Worm (Caenorhabditis elegans): ENCODE data around the gene T27F7.12.

Gene T27F7.12

ce11 chrII:4942829-4943228 is 47.1 kb upstream of the T27F7.12 start:
- TF ChIP-seq blmp-1 (tag; optimal IDR thresholded peaks at IDR 0.05) (no peak), ztf-11 (tag; optimal IDR thresholded peaks at IDR 0.05) (no peak), ceh-39 (tag; optimal IDR thresholded peaks at IDR 0.05) (no peak), pha-4 (tag; optimal IDR thresholded peaks at IDR 0.05) (no peak), sptf-1 (tag; optimal IDR thresholded peaks at IDR 0.05) (no peak)

DNA sequence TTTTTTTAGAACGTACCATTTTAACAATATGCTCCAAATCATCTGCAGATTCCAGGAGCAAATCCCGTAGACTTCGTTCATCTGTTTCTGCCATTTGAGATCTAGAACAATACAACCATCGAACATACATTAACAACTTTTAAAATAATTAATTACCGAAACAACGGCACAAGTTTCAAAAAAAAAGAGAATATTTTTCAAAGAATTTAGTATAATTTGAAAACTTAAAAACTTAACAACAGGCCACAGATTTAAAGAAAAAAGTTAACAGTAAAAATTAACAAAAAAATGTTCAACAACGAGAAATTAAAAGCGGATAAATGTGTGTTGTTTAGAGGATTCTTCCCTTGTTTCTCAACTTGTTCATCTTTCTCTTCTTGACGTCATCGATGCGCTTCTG is 46.1 kb upstream of the T27F7.12 start, which contains the start of gene mdt-4:
TSS of gene mdt-4 (minus strand) at position 101 of the 400 bp plus-strand sequence.
- TF ChIP-seq unc-120 (tag; optimal IDR thresholded peaks at IDR 0.05; ENCODE audit: poor library complexity, severe bottlenecking) (no peak), lin-32 (GFP tag; optimal IDR thresholded peaks at IDR 0.05) (no peak), bed-3 (GFP tag; optimal IDR thresholded peaks at IDR 0.05) (no peak), M03D4.4 (tag; optimal IDR thresholded peaks at IDR 0.05) (no peak), ces-1 (GFP tag; optimal IDR thresholded peaks at IDR 0.05) (no peak), zip-8 (tag; optimal IDR thresholded peaks at IDR 0.05) (no peak), flh-1 (GFP tag; optimal IDR thresholded peaks at IDR 0.05) (no peak), nhr-28 (tag; optimal IDR thresholded peaks at IDR 0.05) (no peak), unc-39 (tag; optimal IDR thresholded peaks at IDR 0.05) (no peak), snpc-4 (tag; optimal IDR thresholded peaks at IDR 0.05) (no peak), hlh-1 (tag; optimal IDR thresholded peaks at IDR 0.05) (no peak), mep-1 (tag; optimal IDR thresholded peaks at IDR 0.05) (no peak), nhr-2 (tag; optimal IDR thresholded peaks at IDR 0.05) (no peak)

- TF ChIP-seq snpc-4 (tag; optimal IDR thresholded peaks at IDR 0.05) (no peak), lin-32 (GFP tag; optimal IDR thresholded peaks at IDR 0.05) (no peak), lin-13 (tag; optimal IDR thresholded peaks at IDR 0.05) (no peak), nhr-76 (tag; optimal IDR thresholded peaks at IDR 0.05) (no peak), mab-5 (tag; optimal IDR thresholded peaks at IDR 0.05) (no peak), elt-3 (tag; optimal IDR thresholded peaks at IDR 0.05) (no peak), unc-39 (tag; optimal IDR thresholded peaks at IDR 0.05) (no peak), flh-1 (GFP tag; optimal IDR thresholded peaks at IDR 0.05) (no peak), ham-2 (GFP tag; optimal IDR thresholded peaks at IDR 0.05) (no peak), mep-1 (tag; optimal IDR thresholded peaks at IDR 0.05) (no peak), ztf-11 (tag; optimal IDR thresholded peaks at IDR 0.05) (no peak), mls-2 (tag; optimal IDR thresholded peaks at IDR 0.05) (no peak), pha-4 (tag; optimal IDR thresholded peaks at IDR 0.05) (no peak), ceh-39 (tag; optimal IDR thresholded peaks at IDR 0.05) (no peak), nhr-12 (tag; optimal IDR thresholded peaks at IDR 0.05) (no peak), ces-1 (GFP tag; optimal IDR thresholded peaks at IDR 0.05) (no peak), ceh-43 (GFP tag; optimal IDR thresholded peaks at IDR 0.05) (no peak), zip-8 (tag; optimal IDR thresholded peaks at IDR 0.05) (no peak), drap-1 (GFP tag; optimal IDR thresholded peaks at IDR 0.05) (no peak)
Observed at ce11 chrII:4945695-4946094, 44.2 kb upstream of the T27F7.12 start, which contains the start of the genes gldi-11 and ZK546.2. gldi-11 (minus strand) TSS chrII:4945789. ZK546.2 (plus strand) TSS chrII:4946027.

DNA sequence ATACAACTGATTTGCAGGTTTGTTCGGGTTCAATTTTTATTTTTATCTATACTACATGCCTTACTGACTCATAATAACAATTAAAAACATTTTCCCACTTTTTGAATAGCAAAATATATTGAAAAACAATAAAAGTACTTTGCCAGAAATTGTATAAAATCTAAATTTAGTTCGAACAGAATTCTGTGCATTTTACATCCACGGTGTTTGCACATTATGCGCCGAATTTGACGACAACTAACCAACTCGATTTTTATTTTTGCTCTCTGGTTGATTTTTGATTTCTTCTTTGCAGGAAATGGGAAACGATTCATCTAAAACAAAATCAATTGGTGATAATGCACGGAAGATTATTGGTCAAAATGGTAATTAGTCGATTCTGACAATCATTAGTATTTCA is 43.1 kb upstream of the T27F7.12 start:
- TF ChIP-seq ceh-39 (tag; optimal IDR thresholded peaks at IDR 0.05) (no peak), unc-120 (tag; optimal IDR thresholded peaks at IDR 0.05; ENCODE audit: poor library complexity, severe bottlenecking) (peak; percentile 17)

DNA sequence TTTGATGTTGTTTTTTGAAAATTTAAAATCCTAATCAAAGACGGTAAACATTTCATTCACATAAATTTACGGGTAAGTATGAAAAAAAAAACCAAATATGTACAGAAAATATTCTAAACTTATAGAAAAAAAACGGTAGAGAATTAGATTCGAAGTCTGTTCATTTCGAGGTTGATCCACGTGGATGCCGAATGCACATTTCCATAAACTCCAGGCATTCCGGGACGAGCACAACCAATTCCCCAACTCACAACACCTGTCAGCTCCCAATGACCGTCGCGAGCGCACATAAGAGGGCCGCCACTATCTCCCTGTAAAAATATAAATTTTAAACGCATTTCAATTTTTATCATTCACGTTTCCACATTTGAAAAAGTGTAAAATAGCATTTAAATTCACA is 41.8 kb upstream of the T27F7.12 start:
- TF ChIP-seq ceh-39 (tag; optimal IDR thresholded peaks at IDR 0.05) (no peak), flh-1 (GFP tag; optimal IDR thresholded peaks at IDR 0.05) (no peak), nhr-2 (tag; optimal IDR thresholded peaks at IDR 0.05) (no peak), cnd-1 (tag; optimal IDR thresholded peaks at IDR 0.05) (no peak), nhr-237 (tag; optimal IDR thresholded peaks at IDR 0.05) (no peak), hlh-1 (tag; optimal IDR thresholded peaks at IDR 0.05) (no peak), bed-3 (GFP tag; optimal IDR thresholded peaks at IDR 0.05) (no peak)

- TF ChIP-seq elt-3 (tag; optimal IDR thresholded peaks at IDR 0.05) (no peak), unc-120 (tag; optimal IDR thresholded peaks at IDR 0.05; ENCODE audit: poor library complexity, severe bottlenecking) (no peak), drap-1 (GFP tag; optimal IDR thresholded peaks at IDR 0.05) (no peak), blmp-1 (tag; optimal IDR thresholded peaks at IDR 0.05) (no peak), ceh-39 (tag; optimal IDR thresholded peaks at IDR 0.05) (no peak), lin-32 (GFP tag; optimal IDR thresholded peaks at IDR 0.05) (no peak), nhr-2 (tag; optimal IDR thresholded peaks at IDR 0.05) (no peak), ztf-11 (tag; optimal IDR thresholded peaks at IDR 0.05) (no peak), lsy-2 (tag; optimal IDR thresholded peaks at IDR 0.05) (no peak), nhr-28 (tag; optimal IDR thresholded peaks at IDR 0.05) (no peak), lin-13 (tag; optimal IDR thresholded peaks at IDR 0.05) (no peak), M03D4.4 (tag; optimal IDR thresholded peaks at IDR 0.05) (no peak), unc-39 (tag; optimal IDR thresholded peaks at IDR 0.05) (no peak), elt-1 (tag; optimal IDR thresholded peaks at IDR 0.05; ENCODE audit: borderline replicate concordance, insufficient read depth) (no peak), unc-62 (GFP tag; optimal IDR thresholded peaks at IDR 0.05) (no peak), bed-3 (GFP tag; optimal IDR thresholded peaks at IDR 0.05) (no peak), tbx-8 (GFP tag; optimal IDR thresholded peaks at IDR 0.05) (no peak), mab-5 (tag; optimal IDR thresholded peaks at IDR 0.05) (no peak)
Observed at ce11 chrII:4949380-4949950, 40.4 kb upstream of the T27F7.12 start, which contains the start of the genes try-1 and zyg-12. try-1 (minus strand) TSS chrII:4949527. zyg-12 (plus strand) TSS chrII:4949900.

All from whole organism, mixed stage, embryonic.